Fruit fly (Drosophila melanogaster) whole organism, embryonic: ENCODE measurements around the gene Svil.

ENCODE experiments used
- Ada2b ChIP-seq: fragments of 200-800 bp; sonication (Bioruptor generic); IDR thresholded peaks from 2 replicates; pipeline ENCODE4 v1.3.6; 2022; ENCODE audit warnings: missing biosample characterization, missing genetic modification characterization
- Atf-2 ChIP-seq: fragments of 200-800 bp; sonication (Bioruptor generic); optimal IDR thresholded peaks from 2 replicates; lab custom pipeline; 2016; ENCODE audit warnings: missing biosample characterization, missing genetic modification characterization
- Atf3 ChIP-seq: fragments of 200-800 bp; sonication (Bioruptor generic); optimal IDR thresholded peaks from 3 replicates; lab custom pipeline; 2016; ENCODE audit warnings: missing biosample characterization, missing genetic modification characterization
- CG1024 ChIP-seq: fragments of 200-800 bp; sonication (Bioruptor generic); IDR thresholded peaks from 2 replicates; pipeline ENCODE4 v1.3.6; 2022; ENCODE audit warnings: missing biosample characterization, missing genetic modification characterization
- CG11247 ChIP-seq: fragments of 200-800 bp; sonication (Bioruptor generic); IDR thresholded peaks from 2 replicates; pipeline ENCODE4 v1.3.6; 2022; ENCODE audit warnings: missing biosample characterization, missing genetic modification characterization
- CG13894 ChIP-seq: fragments of 200-800 bp; sonication (Bioruptor generic); optimal IDR thresholded peaks from 3 replicates; lab custom pipeline; 2018; ENCODE audit warnings: missing biosample characterization, mild to moderate bottlenecking, missing genetic modification characterization, moderate library complexity
- CG15696 ChIP-seq: fragments of 200-800 bp; sonication (Bioruptor generic); optimal IDR thresholded peaks from 2 replicates; lab custom pipeline; 2019; ENCODE audit warnings: missing biosample characterization, mild to moderate bottlenecking, missing genetic modification characterization, moderate library complexity
- CG16863 ChIP-seq: fragments of 200-800 bp; sonication (Bioruptor generic); optimal IDR thresholded peaks from 3 replicates; lab custom pipeline; 2016; ENCODE audit warnings: missing biosample characterization, missing genetic modification characterization
- CG18262 ChIP-seq: fragments of 200-800 bp; optimal IDR thresholded peaks from 3 replicates; lab custom pipeline; 2019; ENCODE audit warnings: missing biosample characterization, mild to moderate bottlenecking, missing genetic modification characterization, moderate library complexity
- CG2129 ChIP-seq: fragments of 200-800 bp; sonication (Bioruptor generic); IDR thresholded peaks from 2 replicates; pipeline ENCODE4 v1.3.6; 2022; ENCODE audit warnings: missing biosample characterization, missing genetic modification characterization; ENCODE audit not compliant: partially characterized antibody
- CG2202 ChIP-seq: fragments of 200-800 bp; sonication (Bioruptor generic); optimal IDR thresholded peaks from 2 replicates; lab custom pipeline; 2018; ENCODE audit warnings: missing biosample characterization, mild to moderate bottlenecking, missing genetic modification characterization
- CG2875 ChIP-seq: fragments of 200-800 bp; sonication (Bioruptor generic); optimal IDR thresholded peaks from 2 replicates; lab custom pipeline; 2017; ENCODE audit warnings: missing biosample characterization, mild to moderate bottlenecking, missing genetic modification characterization, missing genetic modification reagents
- CG6654 ChIP-seq: fragments of 200-800 bp; sonication (Bioruptor generic); optimal IDR thresholded peaks from 2 replicates; lab custom pipeline; 2017; ENCODE audit warnings: missing biosample characterization, mild to moderate bottlenecking, missing genetic modification characterization
- CG6765 ChIP-seq: fragments of 200-800 bp; sonication (Bioruptor generic); optimal IDR thresholded peaks from 3 replicates; lab custom pipeline; 2017; ENCODE audit warnings: missing biosample characterization, mild to moderate bottlenecking, missing genetic modification characterization
- CG7271 ChIP-seq: fragments of 200-800 bp; sonication (Bioruptor generic); optimal IDR thresholded peaks from 2 replicates; lab custom pipeline; 2018; ENCODE audit warnings: missing biosample characterization, mild to moderate bottlenecking, missing genetic modification characterization, moderate library complexity
- CG7928 ChIP-seq: fragments of 200-800 bp; sonication (Bioruptor generic); optimal IDR thresholded peaks from 2 replicates; lab custom pipeline; 2017; ENCODE audit warnings: missing biosample characterization, mild to moderate bottlenecking, missing genetic modification characterization
- CG8359 ChIP-seq: fragments of 200-800 bp; sonication (Bioruptor generic); optimal IDR thresholded peaks from 2 replicates; lab custom pipeline; 2017; ENCODE audit warnings: missing biosample characterization, mild to moderate bottlenecking, missing genetic modification characterization, borderline replicate concordance
- CG8388 ChIP-seq: fragments of 200-800 bp; sonication (Bioruptor generic); optimal IDR thresholded peaks from 2 replicates; lab custom pipeline; 2019; ENCODE audit warnings: missing biosample characterization, mild to moderate bottlenecking, missing genetic modification characterization, moderate library complexity
- CG9797 ChIP-seq: fragments of 200-800 bp; sonication (Bioruptor generic); optimal IDR thresholded peaks from 3 replicates; lab custom pipeline; 2018; ENCODE audit warnings: missing biosample characterization, mild to moderate bottlenecking, missing genetic modification characterization
- CoRest ChIP-seq: fragments of 200-800 bp; sonication (Bioruptor generic); optimal IDR thresholded peaks from 3 replicates; lab custom pipeline; 2018; ENCODE audit warnings: missing biosample characterization, mild to moderate bottlenecking, missing genetic modification characterization, moderate library complexity
- D ChIP-seq, 2 experiments: fragments of 200-800 bp in 1 of 2; fragments of >200 bp in 1 of 2; sonication (Bioruptor generic) in 1 of 2; optimal IDR thresholded peaks; 2 replicates in 1 of 2; 3 replicates in 1 of 2; lab custom pipeline; 2017; ENCODE audit warnings: mild to moderate bottlenecking in 1 of 2, missing biosample characterization in 1 of 2, missing genetic modification characterization in 1 of 2, missing genetic modification reagents in 1 of 2
- Dad ChIP-seq: fragments of 200-800 bp; sonication (Bioruptor generic); optimal IDR thresholded peaks from 3 replicates; lab custom pipeline; 2016; ENCODE audit warnings: missing biosample characterization, missing genetic modification characterization
- Ets97D ChIP-seq: fragments of 200-800 bp; sonication (Bioruptor generic); optimal IDR thresholded peaks from 3 replicates; lab custom pipeline; 2016; ENCODE audit warnings: missing biosample characterization, missing genetic modification characterization
- Gsc ChIP-seq: fragments of 200-800 bp; sonication (Bioruptor generic); IDR thresholded peaks from 2 replicates; pipeline ENCODE4 v1.3.6; 2022; ENCODE audit warnings: missing biosample characterization, missing genetic modification characterization
- H2.0 ChIP-seq: fragments of 200-800 bp; sonication (Bioruptor generic); IDR thresholded peaks from 2 replicates; pipeline ENCODE4 v1.3.6; 2022; ENCODE audit warnings: missing biosample characterization, missing genetic modification characterization
- Hand ChIP-seq: fragments of 200-800 bp; sonication (Bioruptor generic); optimal IDR thresholded peaks from 2 replicates; lab custom pipeline; 2017; ENCODE audit warnings: mild to moderate bottlenecking, missing biosample characterization, missing genetic modification reagents, missing genetic modification characterization
- Poxn ChIP-seq: fragments of 200-800 bp; sonication (Bioruptor generic); IDR thresholded peaks from 2 replicates; pipeline ENCODE4 v1.3.6; 2022; ENCODE audit warnings: missing biosample characterization, missing genetic modification characterization
- Ptx1 ChIP-seq: fragments of 200-800 bp; sonication (Bioruptor generic); IDR thresholded peaks from 2 replicates; pipeline ENCODE4 v1.3.6; 2022; ENCODE audit warnings: missing biosample characterization, missing genetic modification characterization
- Tbp ChIP-seq: fragments of >200 bp; optimal IDR thresholded peaks from 2 replicates; lab custom pipeline; 2018; ENCODE audit warnings: missing biosample characterization, missing genetic modification characterization
- ab ChIP-seq: fragments of 200-800 bp; sonication (Bioruptor generic); optimal IDR thresholded peaks from 2 replicates; lab custom pipeline; 2016; ENCODE audit warnings: missing biosample characterization, missing genetic modification characterization
- bbx ChIP-seq: fragments of 200-800 bp; sonication (Bioruptor generic); IDR thresholded peaks from 2 replicates; pipeline ENCODE4 v1.3.6; 2022; ENCODE audit warnings: missing biosample characterization, missing genetic modification characterization; ENCODE audit not compliant: partially characterized antibody
- cg ChIP-seq: fragments of 200-800 bp; sonication (Bioruptor generic); optimal IDR thresholded peaks from 3 replicates; lab custom pipeline; 2019; ENCODE audit warnings: missing biosample characterization, mild to moderate bottlenecking, missing genetic modification characterization, moderate library complexity
- chif ChIP-seq, 2 experiments: fragments of 200-800 bp; sonication (Bioruptor generic); optimal IDR thresholded peaks; 3 replicates each; lab custom pipeline; 2016; ENCODE audit warnings: missing biosample characterization in 2 of 2, missing genetic modification characterization in 2 of 2
- ci ChIP-seq: fragments of 200-800 bp; sonication (Bioruptor generic); IDR thresholded peaks from 3 replicates; pipeline ENCODE4 v1.3.6; 2022; ENCODE audit warnings: missing biosample characterization, missing genetic modification characterization
- disco-r ChIP-seq: fragments of 200-800 bp; sonication (Bioruptor generic); optimal IDR thresholded peaks from 2 replicates; lab custom pipeline; 2016; ENCODE audit warnings: missing biosample characterization, missing genetic modification characterization
- dmrt99B ChIP-seq: fragments of 200-800 bp; sonication (Bioruptor generic); optimal IDR thresholded peaks from 2 replicates; lab custom pipeline; 2018; ENCODE audit warnings: missing biosample characterization, mild to moderate bottlenecking, missing genetic modification characterization, moderate library complexity
- dysf ChIP-seq: fragments of 200-800 bp; sonication (Bioruptor generic); IDR thresholded peaks from 3 replicates; pipeline ENCODE4 v1.3.6; 2022; ENCODE audit warnings: missing biosample characterization, missing genetic modification characterization
- esg ChIP-seq: fragments of 200-800 bp; sonication (Bioruptor generic); conservative IDR thresholded peaks from 2 replicates; pipeline ENCODE4 v1.3.6; 2022; ENCODE audit warnings: missing biosample characterization, missing genetic modification characterization
- eve ChIP-seq, 2 experiments: fragments of >200 bp; optimal IDR thresholded peaks; 2 replicates each; lab custom pipeline; 2017; ENCODE audit warnings: missing biosample characterization in 2 of 2, missing genetic modification characterization in 2 of 2
- fd64A ChIP-seq: fragments of 200-800 bp; sonication (Bioruptor generic); optimal IDR thresholded peaks from 3 replicates; lab custom pipeline; 2018; ENCODE audit warnings: missing biosample characterization, mild to moderate bottlenecking, missing genetic modification characterization
- fru ChIP-seq: fragments of >200 bp; optimal IDR thresholded peaks from 2 replicates; lab custom pipeline; 2017
- gcm2 ChIP-seq: fragments of 200-800 bp; sonication (Bioruptor generic); optimal IDR thresholded peaks from 2 replicates; lab custom pipeline; 2016; ENCODE audit warnings: missing biosample characterization, missing genetic modification characterization
- jumu ChIP-seq: fragments of 200-800 bp; sonication (Bioruptor generic); optimal IDR thresholded peaks from 3 replicates; lab custom pipeline; 2016; ENCODE audit warnings: missing biosample characterization, missing genetic modification characterization
- lbe ChIP-seq: fragments of 200-800 bp; sonication (Bioruptor generic); optimal IDR thresholded peaks from 2 replicates; lab custom pipeline; 2016; ENCODE audit warnings: missing biosample characterization, mild to moderate bottlenecking, missing genetic modification characterization
- mld ChIP-seq: fragments of 200-800 bp; sonication (Bioruptor generic); IDR thresholded peaks from 3 replicates; pipeline ENCODE4 v1.3.6; 2022; ENCODE audit warnings: missing biosample characterization, missing genetic modification characterization; ENCODE audit not compliant: partially characterized antibody
- nau ChIP-seq: fragments of 200-800 bp; sonication (Bioruptor generic); optimal IDR thresholded peaks from 3 replicates; lab custom pipeline; 2017; ENCODE audit warnings: missing biosample characterization, mild to moderate bottlenecking, missing genetic modification characterization, missing genetic modification reagents
- nerfin-2 ChIP-seq: fragments of 200-800 bp; sonication (Bioruptor generic); IDR thresholded peaks from 2 replicates; pipeline ENCODE4 v1.3.6; 2022; ENCODE audit warnings: missing biosample characterization, missing genetic modification characterization; ENCODE audit not compliant: partially characterized antibody
- tap ChIP-seq: fragments of 200-800 bp; optimal IDR thresholded peaks from 3 replicates; lab custom pipeline; 2019; ENCODE audit warnings: missing biosample characterization, mild to moderate bottlenecking, missing genetic modification characterization, moderate library complexity
- trh ChIP-seq: fragments of 200-800 bp; sonication (Bioruptor generic); optimal IDR thresholded peaks from 2 replicates; lab custom pipeline; 2016; ENCODE audit warnings: missing biosample characterization, missing genetic modification characterization
- twi ChIP-seq: fragments of 200-800 bp; optimal IDR thresholded peaks from 2 replicates; lab custom pipeline; 2019; ENCODE audit warnings: missing biosample characterization, mild to moderate bottlenecking, missing genetic modification characterization, moderate library complexity
- usp ChIP-seq: fragments of >200 bp; optimal IDR thresholded peaks from 2 replicates; lab custom pipeline; 2017; ENCODE audit warnings: missing biosample characterization, missing genetic modification characterization

Svil gene

DNA sequence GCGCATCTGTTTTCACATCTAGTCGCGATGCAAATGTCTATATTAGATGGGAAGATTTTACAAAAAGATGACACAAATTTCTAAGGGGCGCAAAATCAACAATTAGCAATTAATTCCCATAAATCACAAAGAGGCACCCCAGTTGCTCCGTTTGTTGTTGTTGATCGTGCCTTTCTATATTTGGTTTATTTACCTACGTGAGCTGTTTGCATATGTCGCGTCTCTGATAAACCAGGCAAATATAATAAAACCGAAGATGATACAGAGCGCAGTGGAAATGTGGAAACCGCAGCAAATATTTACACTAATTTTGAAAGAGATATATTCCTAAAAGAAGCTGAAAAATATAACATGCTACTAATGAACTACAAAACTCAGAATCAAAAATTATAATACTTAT is 112.0 kb downstream of the Svil start (continued):
- TF ChIP-seq nau (GFP tag; lab: Kevin White, UChicago): peak; percentile 72
- TF ChIP-seq fd64A (GFP tag; lab: Kevin White, UChicago): peak; percentile 83
- no peak for TF ChIP-seq Dad
- TF ChIP-seq Ptx1 (GFP tag; lab: Robert Waterston, UW): no peak
- no peak for TF ChIP-seq D (optimal IDR thresholded peaks at IDR 0.05; lab: Kevin White, UChicago)
- peak; percentile 49 for TF ChIP-seq D (GFP tag; optimal IDR thresholded peaks at IDR 0.05; lab: Kevin White, UChicago)
- TF ChIP-seq twi (tag; lab: Kevin White, UChicago): peak; percentile 1
- TF ChIP-seq dmrt99B (tag; lab: Kevin White, UChicago): peak; percentile 51
- TF ChIP-seq CG7928 (GFP tag; lab: Kevin White, UChicago): no peak
- TF ChIP-seq chif (GFP tag; optimal IDR thresholded peaks at IDR 0.05; lab: Kevin White, UChicago): no peak
- TF ChIP-seq fru: no peak
- no peak for TF ChIP-seq jumu (GFP tag; lab: Kevin White, UChicago)
- peak; percentile 56 for TF ChIP-seq CG2202 (tag; lab: Kevin White, UChicago)
- TF ChIP-seq CG2129: no peak
- TF ChIP-seq CG6654 (GFP tag; lab: Kevin White, UChicago): no peak
- TF ChIP-seq trh: no peak
- TF ChIP-seq disco-r (GFP tag; lab: Kevin White, UChicago): no peak
- TF ChIP-seq CG11247 (GFP tag; lab: Robert Waterston, UW): no peak
- no peak for TF ChIP-seq Ets97D (GFP tag; lab: Kevin White, UChicago)
- peak; percentile 50 for TF ChIP-seq CG7271
- no peak for TF ChIP-seq CG16863 (GFP tag; lab: Kevin White, UChicago)
- TF ChIP-seq Atf-2 (GFP tag; lab: Kevin White, UChicago): no peak
- TF ChIP-seq gcm2: no peak
- peak; percentile 79 for TF ChIP-seq CG15696
- no peak for TF ChIP-seq CG8388 (GFP tag; lab: Kevin White, UChicago)
- TF ChIP-seq Poxn: no peak
- TF ChIP-seq CoRest (tag; lab: Kevin White, UChicago): peak; percentile 4
- TF ChIP-seq CG6765 (GFP tag; lab: Kevin White, UChicago): peak; percentile 16
- TF ChIP-seq Ada2b (GFP tag; lab: Robert Waterston, UW): no peak
- no peak for TF ChIP-seq esg (GFP tag; lab: Robert Waterston, UW)
- no peak for TF ChIP-seq dysf
- peak; percentile 79; the same call in 2 of the 3 replicates for TF ChIP-seq ci
- no peak for TF ChIP-seq Hand
- peak; percentile 53 for TF ChIP-seq tap
- no peak for TF ChIP-seq usp
- no peak for TF ChIP-seq mld (GFP tag; lab: Robert Waterston, UW)
- TF ChIP-seq CG2875 (GFP tag; lab: Kevin White, UChicago): peak; percentile 59
- TF ChIP-seq H2.0: peak; percentile 26; the same call in 1 of the 2 replicates
- no peak for TF ChIP-seq CG9797
- peak; percentile 52 for TF ChIP-seq CG18262
- TF ChIP-seq Tbp (GFP tag; lab: Kevin White, UChicago): no peak
- TF ChIP-seq bbx (GFP tag; lab: Robert Waterston, UW): no peak
- TF ChIP-seq ab: no peak
- TF ChIP-seq CG13894 (tag; lab: Kevin White, UChicago): no peak
- no peak for TF ChIP-seq cg (GFP tag; lab: Kevin White, UChicago)
- peak; percentile 49 for TF ChIP-seq CG8359 (GFP tag; lab: Kevin White, UChicago)
- TF ChIP-seq CG1024 (GFP tag; lab: Robert Waterston, UW): no peak
- TF ChIP-seq nerfin-2 (GFP tag; lab: Robert Waterston, UW): no peak
- no peak for TF ChIP-seq Gsc (GFP tag; lab: Robert Waterston, UW)
- TF ChIP-seq eve (GFP tag; optimal IDR thresholded peaks at IDR 0.05; lab: Kevin White, UChicago): no peak
- TF ChIP-seq Atf3: no peak
- no peak for TF ChIP-seq lbe (GFP tag; lab: Kevin White, UChicago)
